Fruit fly (Drosophila melanogaster) whole organism, prepupa: Measurements from ENCODE around the gene Oct-TyrR.

ENCODE experiments used
- Blimp-1 ChIP-seq: fragments of 200-800 bp; sonication (Bioruptor generic); optimal IDR thresholded peaks from 3 replicates; lab custom pipeline; 2017; ENCODE audit warnings: missing biosample characterization, missing genetic modification characterization, mild to moderate bottlenecking, moderate library complexity, missing genetic modification reagents
- CG11902 ChIP-seq: fragments of 200-800 bp; sonication (Bioruptor generic); optimal IDR thresholded peaks from 3 replicates; lab custom pipeline; 2016; ENCODE audit warnings: missing biosample characterization, missing genetic modification characterization
- CG3032 ChIP-seq: fragments of 200-800 bp; optimal IDR thresholded peaks from 2 replicates; lab custom pipeline; 2019; ENCODE audit warnings: missing biosample characterization, mild to moderate bottlenecking, missing genetic modification characterization, moderate library complexity
- CG31627 ChIP-seq: fragments of 200-800 bp; sonication (Bioruptor generic); optimal IDR thresholded peaks from 3 replicates; lab custom pipeline; 2016; ENCODE audit warnings: missing biosample characterization, missing genetic modification characterization
- CG34406 ChIP-seq: fragments of 200-800 bp; sonication (Bioruptor generic); optimal IDR thresholded peaks from 3 replicates; lab custom pipeline; 2016; ENCODE audit warnings: missing biosample characterization, missing genetic modification characterization
- CG3919 ChIP-seq: fragments of 200-800 bp; sonication (Bioruptor generic); optimal IDR thresholded peaks from 3 replicates; lab custom pipeline; 2016; ENCODE audit warnings: missing biosample characterization, missing genetic modification characterization
- CG8119 ChIP-seq: fragments of 200-800 bp; sonication (Bioruptor generic); IDR thresholded peaks from 3 replicates; pipeline ENCODE4 v1.3.6; 2022; ENCODE audit warnings: missing biosample characterization, missing genetic modification characterization
- Gug ChIP-seq: fragments of 200-800 bp; sonication (Bioruptor generic); IDR thresholded peaks from 2 replicates; pipeline ENCODE4 v1.3.6; 2022; ENCODE audit warnings: missing biosample characterization, missing genetic modification characterization
- Sox102F ChIP-seq: fragments of 200-800 bp; sonication (Bioruptor generic); optimal IDR thresholded peaks from 2 replicates; lab custom pipeline; 2016; ENCODE audit warnings: missing biosample characterization, mild to moderate bottlenecking, missing genetic modification characterization
- Sox15 ChIP-seq: fragments of 200-800 bp; sonication (Bioruptor generic); optimal IDR thresholded peaks from 3 replicates; lab custom pipeline; 2016; ENCODE audit warnings: missing biosample characterization, missing genetic modification characterization
- acj6 ChIP-seq: fragments of 200-800 bp; sonication (Bioruptor generic); optimal IDR thresholded peaks from 3 replicates; lab custom pipeline; 2016; ENCODE audit warnings: missing biosample characterization, missing genetic modification characterization
- spab ChIP-seq: fragments of 200-800 bp; sonication (Bioruptor generic); optimal IDR thresholded peaks from 2 replicates; lab custom pipeline; 2017; ENCODE audit warnings: missing biosample characterization, mild to moderate bottlenecking, missing genetic modification characterization, missing genetic modification reagents
- topi ChIP-seq: fragments of 200-800 bp; sonication (Bioruptor generic); optimal IDR thresholded peaks from 3 replicates; lab custom pipeline; 2016; ENCODE audit warnings: missing biosample characterization, missing genetic modification characterization

- TF ChIP-seq CG3032 (tag; lab: Kevin White, UChicago) (no peak), acj6 (GFP tag; lab: Kevin White, UChicago) (no peak), topi (GFP tag; lab: Kevin White, UChicago) (no peak), CG3919 (GFP tag; lab: Kevin White, UChicago) (no peak), CG11902 (no peak), Sox102F (GFP tag; lab: Kevin White, UChicago) (no peak), CG8119 (GFP tag; lab: Robert Waterston, UW) (no peak), Sox15 (no peak), CG34406 (GFP tag; lab: Kevin White, UChicago) (no peak), spab (no peak), CG31627 (GFP tag; lab: Kevin White, UChicago) (no peak), Gug (no peak), Blimp-1 (GFP tag; lab: Kevin White, UChicago) (no peak)
Measured at dm6 chr3L:22034717-22035116, at the start of gene Oct-TyrR.
